Worm (Caenorhabditis elegans) whole organism, late embryonic: ENCODE data around the gene C05D11.8.

ENCODE experiments used
- ama-1 ChIP-seq: fragments of 150-350 bp; optimal IDR thresholded peaks from 2 replicates; lab custom pipeline; 2014
- ets-4 ChIP-seq: sonication (generic microtip); optimal IDR thresholded peaks from 2 replicates; lab custom pipeline; 2016; ENCODE audit warnings: missing genetic modification characterization, missing compliant biosample characterization
- fkh-6 ChIP-seq: sonication (generic microtip); optimal IDR thresholded peaks from 2 replicates; lab custom pipeline; 2016; ENCODE audit warnings: missing genetic modification characterization, missing compliant biosample characterization

DNA sequence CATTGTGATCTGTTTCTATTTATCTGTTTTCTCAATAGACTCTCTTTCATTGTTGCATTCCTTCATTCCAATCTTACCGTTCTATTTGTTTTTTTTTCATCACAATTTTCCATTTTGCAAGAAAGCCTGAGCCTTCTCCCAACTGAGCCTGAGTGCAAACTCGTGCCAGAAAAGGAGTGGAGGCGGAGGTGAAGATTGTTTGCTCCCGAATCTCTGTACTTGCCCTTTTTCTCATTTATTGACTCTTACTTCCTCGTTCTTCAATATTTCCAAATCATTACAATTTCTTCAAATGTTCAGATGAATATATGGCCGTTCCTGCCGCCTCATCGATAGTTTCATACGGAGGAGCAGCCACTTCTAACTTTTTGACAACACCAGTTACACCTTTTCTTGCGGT lies 20.3 kb downstream of the C05D11.8 start, which contains the start of gene let-756:
- TF ChIP-seq ama-1 (lab: Kevin White, UChicago) (no peak), ets-4 (no peak), fkh-6 (tag; lab: Kevin White, UChicago) (no peak)
